Worm (Caenorhabditis elegans) whole organism, early embryonic: Measurements from ENCODE around the gene F26F2.7.

Source experiments
- F13C5.2 ChIP-seq: sonication (generic microtip); optimal IDR thresholded peaks from 2 replicates; lab custom pipeline; 2017; ENCODE audit warnings: mild to moderate bottlenecking, missing genetic modification characterization, inconsistent platforms, missing compliant biosample characterization
- aly-1 ChIP-seq: sonication (generic microtip); optimal IDR thresholded peaks from 2 replicates; lab custom pipeline; 2016; ENCODE audit warnings: missing genetic modification characterization, missing compliant biosample characterization
- ama-1 ChIP-seq: fragments of 150-350 bp; optimal IDR thresholded peaks from 2 replicates; lab custom pipeline; 2014
- ceh-13 ChIP-seq: fragments of 200-800 bp; sonication (Bioruptor generic); optimal IDR thresholded peaks from 2 replicates; lab custom pipeline; 2018; ENCODE audit warnings: mild to moderate bottlenecking, missing genetic modification characterization, missing compliant biosample characterization
- ceh-36 ChIP-seq: sonication (generic microtip); optimal IDR thresholded peaks from 2 replicates; lab custom pipeline; 2016; ENCODE audit warnings: missing genetic modification characterization, inconsistent platforms, missing compliant biosample characterization
- ets-7 ChIP-seq: sonication (generic microtip); optimal IDR thresholded peaks from 2 replicates; lab custom pipeline; 2016; ENCODE audit warnings: missing genotype, missing genetic modification characterization, missing compliant biosample characterization
- flt-1 ChIP-seq: fragments of 200-800 bp; sonication (Bioruptor generic); IDR thresholded peaks from 2 replicates; pipeline ENCODE4 v1.3.6; 2022; ENCODE audit warnings: missing genetic modification characterization, missing compliant biosample characterization
- hmbx-1 ChIP-seq: sonication (generic microtip); optimal IDR thresholded peaks from 2 replicates; lab custom pipeline; 2016; ENCODE audit warnings: mild to moderate bottlenecking, missing genetic modification characterization, missing compliant biosample characterization
- hmg-4 ChIP-seq: fragments of 200-800 bp; sonication (Bioruptor generic); optimal IDR thresholded peaks from 2 replicates; lab custom pipeline; 2018; ENCODE audit warnings: mild to moderate bottlenecking, missing genetic modification characterization, missing compliant biosample characterization
- pes-1 ChIP-seq: fragments of 200-800 bp; sonication (Bioruptor generic); IDR thresholded peaks from 2 replicates; pipeline ENCODE4 v1.3.6; 2022; ENCODE audit warnings: missing genetic modification reagents, missing genetic modification characterization, missing compliant biosample characterization
- sea-1 ChIP-seq: fragments of 200-800 bp; sonication (Bioruptor generic); conservative IDR thresholded peaks from 2 replicates; pipeline ENCODE4 v1.3.6; 2022; ENCODE audit warnings: missing genetic modification characterization, missing compliant biosample characterization
- tbx-11 ChIP-seq: fragments of 200-800 bp; sonication (Bioruptor generic); IDR thresholded peaks from 2 replicates; pipeline ENCODE4 v1.3.6; 2022; ENCODE audit warnings: missing genetic modification characterization, missing compliant biosample characterization
- tbx-37 ChIP-seq: fragments of 200-800 bp; sonication (Bioruptor generic); conservative IDR thresholded peaks from 2 replicates; pipeline ENCODE4 v1.3.6; 2022; ENCODE audit warnings: missing genetic modification reagents, missing genetic modification characterization, missing compliant biosample characterization
- tra-4 ChIP-seq: sonication (generic microtip); optimal IDR thresholded peaks from 2 replicates; lab custom pipeline; 2017; ENCODE audit warnings: missing genetic modification characterization, missing compliant biosample characterization

ce11 chrV:20604606-20605155 is 23.9 kb downstream of the F26F2.7 start, which contains the start of gene ttr-57:
- TF ChIP-seq tbx-37 (GFP tag; lab: Robert Waterston, UW) (no peak), tbx-11 (no peak), hmbx-1 (tag; lab: Kevin White, UChicago) (no peak), ama-1 (lab: Kevin White, UChicago) (no peak), ets-7 (tag; lab: Kevin White, UChicago) (no peak), pes-1 (peak; percentile 36; the same call in 1 of the 2 replicates), ceh-13 (GFP tag; lab: Kevin White, UChicago) (no peak), ceh-36 (tag; lab: Kevin White, UChicago) (no peak), sea-1 (GFP tag; lab: Robert Waterston, UW) (no peak), hmg-4 (GFP tag; lab: Kevin White, UChicago) (no peak), aly-1 (tag; lab: Kevin White, UChicago) (no peak), tra-4 (tag; lab: Kevin White, UChicago) (no peak), F13C5.2 (tag; lab: Kevin White, UChicago) (no peak), flt-1 (no peak)
